Fruit fly (Drosophila melanogaster): ENCODE measurements around the gene CG11504.

CG11504 gene

dm6 chr3R:29978595-29978994, 19.1 kb upstream of the CG11504 start (continued):
- TF ChIP-seq cwo (GFP tag; optimal IDR thresholded peaks at IDR 0.05) (peak; percentile 20), CG30020 (tag; optimal IDR thresholded peaks at IDR 0.05) (no peak), tup (GFP tag; optimal IDR thresholded peaks at IDR 0.05) (no peak), Rfx (GFP tag; IDR thresholded peaks at IDR 0.05) (peak; percentile 51), grau (tag; optimal IDR thresholded peaks at IDR 0.05) (peak; percentile 45), CG18011 (GFP tag; optimal IDR thresholded peaks at IDR 0.05) (no peak), Atf3 (GFP tag; optimal IDR thresholded peaks at IDR 0.05) (no peak), wor (GFP tag; IDR thresholded peaks at IDR 0.05) (no peak), ftz-f1 (GFP tag; optimal IDR thresholded peaks at IDR 0.05) (no peak), CG4424 (GFP tag; optimal IDR thresholded peaks at IDR 0.05) (no peak), gcm2 (GFP tag; optimal IDR thresholded peaks at IDR 0.05) (no peak), ken (GFP tag; IDR thresholded peaks at IDR 0.05) (no peak), CG2678 (tag; optimal IDR thresholded peaks at IDR 0.05) (peak; percentile 66), Dll (GFP tag; IDR thresholded peaks at IDR 0.05; ENCODE audit: partially characterized antibody) (no peak), CG31441 (GFP tag; IDR thresholded peaks at IDR 0.05) (peak; percentile 10; the same call in 1 of the 2 replicates), vvl (GFP tag; IDR thresholded peaks at IDR 0.05) (peak; percentile 47; the same call in 1 of the 2 replicates), lmd (GFP tag; IDR thresholded peaks at IDR 0.05) (peak; percentile 53), corto (GFP tag; optimal IDR thresholded peaks at IDR 0.05) (no peak), CG11093 (GFP tag; IDR thresholded peaks at IDR 0.05) (no peak), Tbp (GFP tag; optimal IDR thresholded peaks at IDR 0.05) (no peak), CG7357 (GFP tag; IDR thresholded peaks at IDR 0.05) (no peak), Nf-YC (tag; optimal IDR thresholded peaks at IDR 0.05) (no peak), CG33213 (GFP tag; optimal IDR thresholded peaks at IDR 0.05) (no peak), onecut (GFP tag; IDR thresholded peaks at IDR 0.05) (no peak), CG3281 (GFP tag; optimal IDR thresholded peaks at IDR 0.05) (peak; percentile 36), danr (GFP tag; IDR thresholded peaks at IDR 0.05) (0 out of 2 replicates have a peak, but pooled peaks have one; percentile 27), scrt (GFP tag; optimal IDR thresholded peaks at IDR 0.05) (peak; percentile 32), CG17385 (GFP tag; optimal IDR thresholded peaks at IDR 0.05) (peak; percentile 37), H2.0 (GFP tag; IDR thresholded peaks at IDR 0.05) (peak; percentile 19; the same call in 1 of the 2 replicates), Rx (GFP tag; IDR thresholded peaks at IDR 0.05) (peak; percentile 23; the same call in 1 of the 2 replicates), Oli (tag; optimal IDR thresholded peaks at IDR 0.05) (peak; percentile 9), Atf6 (GFP tag; IDR thresholded peaks at IDR 0.05) (no peak), Med (GFP tag) (peak; percentile 85), Hsf (GFP tag; optimal IDR thresholded peaks at IDR 0.05) (peak; percentile 4), trh (GFP tag; optimal IDR thresholded peaks at IDR 0.05) (no peak), Meics (GFP tag; optimal IDR thresholded peaks at IDR 0.05) (peak; percentile 51), MTF-1 (GFP tag; optimal IDR thresholded peaks at IDR 0.05; ENCODE audit: borderline replicate concordance) (no peak), jing (GFP tag; optimal IDR thresholded peaks at IDR 0.05) (no peak), sob (GFP tag; IDR thresholded peaks at IDR 0.05) (no peak), HLH3B (GFP tag; IDR thresholded peaks at IDR 0.05) (peak; percentile 50; the same call in 1 of the 2 replicates), croc (GFP tag; conservative IDR thresholded peaks at IDR 0.05) (0 out of 3 replicates have a peak, but pooled peaks have one; percentile 17), chif (GFP tag; optimal IDR thresholded peaks at IDR 0.05) (no peak), CG43689 (GFP tag; IDR thresholded peaks at IDR 0.05) (no peak), hkb (optimal IDR thresholded peaks at IDR 0.05) (no peak), hkb (GFP tag; IDR thresholded peaks at IDR 0.05) (peak; percentile 59), Hand (GFP tag; optimal IDR thresholded peaks at IDR 0.05) (peak; percentile 43), Fer1 (GFP tag; optimal IDR thresholded peaks at IDR 0.05) (peak; percentile 69), CG9932 (GFP tag; IDR thresholded peaks at IDR 0.05) (0 out of 2 replicates have a peak, but pooled peaks have one; percentile 27), CG1647 (GFP tag; optimal IDR thresholded peaks at IDR 0.05) (no peak), slbo (GFP tag; IDR thresholded peaks at IDR 0.05) (peak; percentile 59; the same call in 1 of the 2 replicates), pzg (GFP tag; optimal IDR thresholded peaks at IDR 0.05) (no peak), pho (GFP tag; optimal IDR thresholded peaks at IDR 0.05) (no peak)
